Fruit fly (Drosophila melanogaster) whole organism, embryonic: ENCODE results near the gene mgr.

Experiments used
- Ada2b ChIP-seq: fragments of 200-800 bp; sonication (Bioruptor generic); IDR thresholded peaks from 2 replicates; pipeline ENCODE4 v1.3.6; 2022; ENCODE audit warnings: missing biosample characterization, missing genetic modification characterization
- C15 ChIP-seq: fragments of 200-800 bp; sonication (Bioruptor generic); IDR thresholded peaks from 3 replicates; pipeline ENCODE4 v1.3.6; 2022; ENCODE audit warnings: missing biosample characterization, missing genetic modification characterization
- CG10654 ChIP-seq: fragments of 200-800 bp; sonication (Bioruptor generic); optimal IDR thresholded peaks from 2 replicates; lab custom pipeline; 2016; ENCODE audit warnings: missing biosample characterization, missing genetic modification characterization
- CG10959 ChIP-seq: fragments of 200-800 bp; sonication (Bioruptor generic); IDR thresholded peaks from 2 replicates; pipeline ENCODE4 v1.3.6; 2022; ENCODE audit warnings: missing biosample characterization, missing genetic modification characterization
- CG12071 ChIP-seq: fragments of 200-800 bp; sonication (Bioruptor generic); optimal IDR thresholded peaks from 3 replicates; lab custom pipeline; 2018; ENCODE audit warnings: missing biosample characterization, mild to moderate bottlenecking, missing genetic modification characterization
- CG12391 ChIP-seq: fragments of 200-800 bp; sonication (Bioruptor generic); optimal IDR thresholded peaks from 3 replicates; lab custom pipeline; 2018; ENCODE audit warnings: missing biosample characterization, mild to moderate bottlenecking, missing genetic modification characterization, moderate library complexity
- CG15479 ChIP-seq: fragments of 200-800 bp; sonication (Bioruptor generic); optimal IDR thresholded peaks from 3 replicates; lab custom pipeline; 2019; ENCODE audit warnings: missing biosample characterization, mild to moderate bottlenecking, missing genetic modification characterization, moderate library complexity
- CG18262 ChIP-seq: fragments of 200-800 bp; optimal IDR thresholded peaks from 3 replicates; lab custom pipeline; 2019; ENCODE audit warnings: missing biosample characterization, mild to moderate bottlenecking, missing genetic modification characterization, moderate library complexity
- CG18599 ChIP-seq: fragments of 200-800 bp; sonication (Bioruptor generic); optimal IDR thresholded peaks from 3 replicates; lab custom pipeline; 2017; ENCODE audit warnings: missing biosample characterization, missing genetic modification characterization, mild to moderate bottlenecking, moderate library complexity, missing genetic modification reagents
- CG34376 ChIP-seq: fragments of 200-800 bp; sonication (Bioruptor generic); optimal IDR thresholded peaks from 2 replicates; lab custom pipeline; 2018; ENCODE audit warnings: missing biosample characterization, mild to moderate bottlenecking, missing genetic modification characterization
- CG4404 ChIP-seq: fragments of 200-800 bp; sonication (Bioruptor generic); IDR thresholded peaks from 2 replicates; pipeline ENCODE4 v1.3.6; 2022; ENCODE audit warnings: missing biosample characterization, missing genetic modification characterization
- CG4707 ChIP-seq: fragments of 200-800 bp; sonication (Bioruptor generic); optimal IDR thresholded peaks from 2 replicates; lab custom pipeline; 2018; ENCODE audit warnings: missing biosample characterization, mild to moderate bottlenecking, missing genetic modification characterization, moderate library complexity
- CG6854 ChIP-seq: fragments of 200-800 bp; sonication (Bioruptor generic); optimal IDR thresholded peaks from 3 replicates; lab custom pipeline; 2017; ENCODE audit warnings: missing biosample characterization, mild to moderate bottlenecking, missing genetic modification characterization
- CG7556 ChIP-seq: fragments of 200-800 bp; sonication (Bioruptor generic); optimal IDR thresholded peaks from 2 replicates; lab custom pipeline; 2017; ENCODE audit warnings: missing biosample characterization, mild to moderate bottlenecking, missing genetic modification characterization
- CG8478 ChIP-seq: fragments of >200 bp; optimal IDR thresholded peaks from 2 replicates; lab custom pipeline; 2018
- Doc2 ChIP-seq: fragments of 200-800 bp; sonication (Bioruptor generic); IDR thresholded peaks from 2 replicates; pipeline ENCODE4 v1.3.6; 2022; ENCODE audit warnings: missing biosample characterization, missing genetic modification characterization
- E2f1 ChIP-seq: fragments of 200-800 bp; sonication (Bioruptor generic); IDR thresholded peaks from 2 replicates; pipeline ENCODE4 v1.3.6; 2022; ENCODE audit warnings: missing biosample characterization, missing genetic modification characterization
- H2.0 ChIP-seq: fragments of 200-800 bp; sonication (Bioruptor generic); IDR thresholded peaks from 2 replicates; pipeline ENCODE4 v1.3.6; 2022; ENCODE audit warnings: missing biosample characterization, missing genetic modification characterization
- HLH54F ChIP-seq: fragments of 200-800 bp; sonication (Bioruptor generic); optimal IDR thresholded peaks from 3 replicates; lab custom pipeline; 2016; ENCODE audit warnings: missing biosample characterization, missing genetic modification characterization
- HmgZ ChIP-seq: fragments of 200-800 bp; sonication (Bioruptor generic); optimal IDR thresholded peaks from 2 replicates; lab custom pipeline; 2018; ENCODE audit warnings: missing biosample characterization, mild to moderate bottlenecking, missing genetic modification characterization
- Hmx ChIP-seq: fragments of 200-800 bp; sonication (Bioruptor generic); optimal IDR thresholded peaks from 2 replicates; lab custom pipeline; 2016; ENCODE audit warnings: missing biosample characterization, missing genetic modification characterization
- Meics ChIP-seq: fragments of 200-800 bp; sonication (Bioruptor generic); optimal IDR thresholded peaks from 2 replicates; lab custom pipeline; 2017; ENCODE audit warnings: missing biosample characterization, mild to moderate bottlenecking, missing genetic modification characterization
- Sox102F ChIP-seq: fragments of 200-800 bp; sonication (Bioruptor generic); optimal IDR thresholded peaks from 2 replicates; lab custom pipeline; 2018; ENCODE audit warnings: missing biosample characterization, mild to moderate bottlenecking, missing genetic modification characterization, moderate library complexity
- Sry-δ ChIP-seq: fragments of 200-800 bp; sonication (Bioruptor generic); optimal IDR thresholded peaks from 2 replicates; lab custom pipeline; 2016; ENCODE audit warnings: missing biosample characterization, missing genetic modification characterization
- Ssrp ChIP-seq: fragments of 200-800 bp; sonication (Bioruptor generic); optimal IDR thresholded peaks from 2 replicates; lab custom pipeline; 2018; ENCODE audit warnings: missing biosample characterization, mild to moderate bottlenecking, missing genetic modification characterization, moderate library complexity
- abd-A ChIP-seq: fragments of 200-800 bp; sonication (Bioruptor generic); optimal IDR thresholded peaks from 3 replicates; lab custom pipeline; 2019; ENCODE audit warnings: missing biosample characterization, mild to moderate bottlenecking, missing genetic modification characterization, moderate library complexity
- ato ChIP-seq: fragments of 200-800 bp; sonication (Bioruptor generic); IDR thresholded peaks from 2 replicates; pipeline ENCODE4 v1.3.6; 2022; ENCODE audit warnings: missing biosample characterization, missing genetic modification characterization; ENCODE audit not compliant: partially characterized antibody
- bigmax ChIP-seq: fragments of 200-800 bp; sonication (Bioruptor generic); optimal IDR thresholded peaks from 2 replicates; lab custom pipeline; 2018; ENCODE audit warnings: missing biosample characterization, mild to moderate bottlenecking, missing genetic modification characterization
- bsh ChIP-seq, 2 experiments: fragments of 200-800 bp; sonication (Bioruptor generic); optimal IDR thresholded peaks; 2 replicates each; lab custom pipeline; 2017 to 2018; ENCODE audit warnings: mild to moderate bottlenecking in 2 of 2, missing biosample characterization in 2 of 2, missing genetic modification characterization in 2 of 2, moderate library complexity in 1 of 2
- cas ChIP-seq: fragments of 200-800 bp; sonication (Bioruptor generic); IDR thresholded peaks from 2 replicates; pipeline ENCODE4 v1.3.6; 2022; ENCODE audit warnings: missing biosample characterization, missing genetic modification characterization
- croc ChIP-seq: fragments of 200-800 bp; sonication (Bioruptor generic); conservative IDR thresholded peaks from 3 replicates; pipeline ENCODE4 v1.3.6; 2022; ENCODE audit warnings: missing biosample characterization, missing genetic modification characterization
- dysf ChIP-seq: fragments of 200-800 bp; sonication (Bioruptor generic); IDR thresholded peaks from 3 replicates; pipeline ENCODE4 v1.3.6; 2022; ENCODE audit warnings: missing biosample characterization, missing genetic modification characterization
- eve ChIP-seq, 2 experiments: fragments of >200 bp; optimal IDR thresholded peaks; 2 replicates each; lab custom pipeline; 2017; ENCODE audit warnings: missing biosample characterization in 2 of 2, missing genetic modification characterization in 2 of 2
- gce ChIP-seq: fragments of 200-800 bp; sonication (Bioruptor generic); IDR thresholded peaks from 3 replicates; pipeline ENCODE4 v1.3.6; 2022; ENCODE audit warnings: missing biosample characterization, missing genetic modification characterization
- gfzf ChIP-seq: fragments of 200-800 bp; sonication (Bioruptor generic); optimal IDR thresholded peaks from 2 replicates; lab custom pipeline; 2016; ENCODE audit warnings: missing biosample characterization, mild to moderate bottlenecking, missing genetic modification characterization, moderate library complexity
- grau ChIP-seq: fragments of 200-800 bp; optimal IDR thresholded peaks from 3 replicates; lab custom pipeline; 2019; ENCODE audit warnings: missing biosample characterization, mild to moderate bottlenecking, missing genetic modification characterization, moderate library complexity
- lbe ChIP-seq: fragments of 200-800 bp; sonication (Bioruptor generic); optimal IDR thresholded peaks from 2 replicates; lab custom pipeline; 2016; ENCODE audit warnings: missing biosample characterization, mild to moderate bottlenecking, missing genetic modification characterization
- mirr ChIP-seq: fragments of 200-800 bp; sonication (Bioruptor generic); optimal IDR thresholded peaks from 3 replicates; lab custom pipeline; 2018; ENCODE audit warnings: missing biosample characterization, mild to moderate bottlenecking, missing genetic modification characterization
- nerfin-1 ChIP-seq: fragments of 200-800 bp; sonication (Bioruptor generic); optimal IDR thresholded peaks from 3 replicates; lab custom pipeline; 2019; ENCODE audit warnings: missing biosample characterization, mild to moderate bottlenecking, missing genetic modification characterization, moderate library complexity
- peb ChIP-seq: fragments of 200-800 bp; sonication (Bioruptor generic); IDR thresholded peaks from 2 replicates; pipeline ENCODE4 v1.3.6; 2022; ENCODE audit warnings: missing biosample characterization, missing genetic modification characterization
- pzg ChIP-seq: fragments of 200-800 bp; sonication (Bioruptor generic); optimal IDR thresholded peaks from 3 replicates; lab custom pipeline; 2018; ENCODE audit warnings: missing biosample characterization, mild to moderate bottlenecking, missing genetic modification characterization, moderate library complexity
- seq ChIP-seq: fragments of 200-800 bp; sonication (Bioruptor generic); IDR thresholded peaks from 2 replicates; pipeline ENCODE4 v1.3.6; 2022; ENCODE audit warnings: missing biosample characterization, missing genetic modification characterization
- slbo ChIP-seq: fragments of 200-800 bp; sonication (Bioruptor generic); IDR thresholded peaks from 2 replicates; pipeline ENCODE4 v1.3.6; 2022; ENCODE audit warnings: missing biosample characterization, missing genetic modification characterization
- sob ChIP-seq: fragments of 200-800 bp; sonication (Bioruptor generic); IDR thresholded peaks from 2 replicates; pipeline ENCODE4 v1.3.6; 2022; ENCODE audit warnings: missing biosample characterization, missing genetic modification characterization
- tin ChIP-seq: fragments of 200-800 bp; sonication (Bioruptor generic); optimal IDR thresholded peaks from 3 replicates; lab custom pipeline; 2016; ENCODE audit warnings: missing biosample characterization, missing genetic modification characterization
- tna ChIP-seq: fragments of 200-800 bp; sonication (Bioruptor generic); IDR thresholded peaks from 2 replicates; pipeline ENCODE4 v1.3.6; 2022; ENCODE audit warnings: missing biosample characterization, missing genetic modification characterization; ENCODE audit not compliant: partially characterized antibody
- toy ChIP-seq: fragments of 200-800 bp; sonication (Bioruptor generic); IDR thresholded peaks from 2 replicates; pipeline ENCODE4 v1.3.6; 2022; ENCODE audit warnings: missing biosample characterization, missing genetic modification characterization
- tup ChIP-seq: fragments of 200-800 bp; sonication (Bioruptor generic); optimal IDR thresholded peaks from 2 replicates; lab custom pipeline; 2016; ENCODE audit warnings: missing biosample characterization, mild to moderate bottlenecking, missing genetic modification characterization, moderate library complexity
- vfl ChIP-seq: fragments of 200-800 bp; sonication (Bioruptor generic); optimal IDR thresholded peaks from 2 replicates; lab custom pipeline; 2016; ENCODE audit warnings: missing biosample characterization, missing genetic modification characterization
- vnd ChIP-seq: fragments of 200-800 bp; sonication (Bioruptor generic); IDR thresholded peaks from 3 replicates; pipeline ENCODE4 v1.3.6; 2022; ENCODE audit warnings: missing biosample characterization, missing genetic modification characterization; ENCODE audit not compliant: partially characterized antibody
- vvl ChIP-seq: fragments of 200-800 bp; sonication (Bioruptor generic); IDR thresholded peaks from 2 replicates; pipeline ENCODE4 v1.3.6; 2022; ENCODE audit warnings: missing biosample characterization, missing genetic modification characterization

mgr gene

dm6 chr3R:11421643-11422122 lies 12.0 kb upstream of the mgr start, which contains the start of the genes ninaG and Sptz (continued):
- TF ChIP-seq toy (peak; percentile 81), peb (GFP tag; lab: Robert Waterston, UW) (peak; percentile 95), gfzf (GFP tag; lab: Kevin White, UChicago) (peak; percentile 39), Hmx (GFP tag; lab: Kevin White, UChicago) (peak; percentile 87), CG15479 (GFP tag; lab: Kevin White, UChicago) (peak; percentile 30), Sox102F (GFP tag; lab: Kevin White, UChicago) (peak; percentile 92), tin (GFP tag; lab: Kevin White, UChicago) (peak; percentile 97), cas (GFP tag; lab: Robert Waterston, UW) (peak; percentile 91), pzg (GFP tag; lab: Kevin White, UChicago) (peak; percentile 56), CG34376 (peak; percentile 74), croc (GFP tag; lab: Robert Waterston, UW) (peak; percentile 94), bigmax (peak; percentile 18), tna (no peak), vvl (GFP tag; lab: Robert Waterston, UW) (peak; percentile 98), dysf (GFP tag; lab: Robert Waterston, UW) (peak; percentile 97), Ada2b (peak; percentile 95), CG18262 (peak; percentile 89), CG10654 (GFP tag; lab: Kevin White, UChicago) (peak; percentile 95), grau (tag; lab: Kevin White, UChicago) (peak; percentile 89), Meics (GFP tag; lab: Kevin White, UChicago) (peak; percentile 87), abd-A (tag; lab: Kevin White, UChicago) (no peak), mirr (GFP tag; lab: Kevin White, UChicago) (peak; percentile 11), vfl (GFP tag; lab: Kevin White, UChicago) (peak; percentile 95), Sry-δ (GFP tag; lab: Kevin White, UChicago) (peak; percentile 91), nerfin-1 (tag; lab: Kevin White, UChicago) (peak; percentile 84), gce (peak; percentile 87), CG6854 (GFP tag; lab: Kevin White, UChicago) (peak; percentile 11), H2.0 (GFP tag; lab: Robert Waterston, UW) (peak; percentile 95), tup (GFP tag; lab: Kevin White, UChicago) (peak; percentile 88), C15 (GFP tag; lab: Robert Waterston, UW) (peak; percentile 81; the same call in 1 of the 3 replicates), vnd (0 out of 3 replicates have a peak, but pooled peaks have one; percentile 30), CG8478 (lab: Kevin White, UChicago) (no peak), CG4707 (GFP tag; lab: Kevin White, UChicago) (peak; percentile 39), lbe (GFP tag; lab: Kevin White, UChicago) (no peak), E2f1 (GFP tag; lab: Robert Waterston, UW) (peak; percentile 94), seq (GFP tag; lab: Robert Waterston, UW) (peak; percentile 86), Ssrp (peak; percentile 94), CG4404 (peak; percentile 97), CG7556 (GFP tag; lab: Kevin White, UChicago) (peak; percentile 88), slbo (GFP tag; lab: Robert Waterston, UW) (peak; percentile 97), eve (GFP tag; optimal IDR thresholded peaks at IDR 0.05; lab: Kevin White, UChicago) (peak in 1 of 2 experiments; percentile 86), CG18599 (peak; percentile 91), bsh (GFP tag; optimal IDR thresholded peaks at IDR 0.05; lab: Kevin White, UChicago) (peak in 1 of 2 experiments; percentile 93), ato (GFP tag; lab: Robert Waterston, UW) (no peak), CG12391 (tag; lab: Kevin White, UChicago) (peak; percentile 95), CG12071 (GFP tag; lab: Kevin White, UChicago) (peak; percentile 48), HLH54F (peak; percentile 97), CG10959 (peak; percentile 93), HmgZ (peak; percentile 95), Doc2 (peak; percentile 84), sob (GFP tag; lab: Robert Waterston, UW) (peak; percentile 97)
